Worm (Caenorhabditis elegans) whole organism, mixed stage, embryonic: ENCODE measurements around the gene ppt-1.

Source experiments
- ces-1 ChIP-seq: fragments of 150-350 bp; optimal IDR thresholded peaks from 2 replicates; lab custom pipeline; 2014; ENCODE audit warnings: missing biosample characterization, missing genetic modification reagents, missing genetic modification characterization
- ham-2 ChIP-seq: fragments of 200-800 bp; sonication (Bioruptor generic); optimal IDR thresholded peaks from 2 replicates; lab custom pipeline; 2018; ENCODE audit warnings: mild to moderate bottlenecking, missing genetic modification characterization, missing compliant biosample characterization

DNA sequence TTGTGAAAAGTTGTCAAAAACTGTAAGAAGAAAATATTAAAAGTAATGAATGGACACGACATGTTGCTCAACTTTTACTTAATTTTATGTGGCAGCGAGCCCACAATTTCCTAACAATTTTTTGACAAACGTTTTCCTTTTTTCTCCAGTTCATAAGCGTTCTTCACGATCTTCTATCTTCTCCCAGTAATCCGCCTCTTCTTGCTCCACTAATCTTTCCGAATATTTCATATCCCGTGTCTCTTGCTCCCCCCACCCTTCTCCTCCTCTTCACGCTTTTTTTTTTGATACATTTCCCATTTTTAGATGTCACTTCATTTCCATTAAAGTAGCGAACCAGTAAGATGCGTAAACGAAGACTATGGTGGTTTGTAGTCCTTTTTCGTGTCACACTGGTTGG lies 6.8 kb upstream of the ppt-1 start, which contains the start of gene scd-2:
- TF ChIP-seq ham-2 (no peak), ces-1 (GFP tag; lab: Kevin White, UChicago) (no peak)
